Fruit fly (Drosophila melanogaster) whole organism, prepupa: ENCODE measurements around the gene Tmhs.
A peak's percentile ranks its signal among the peaks of the same experiment; 100 is the strongest.

Source experiments
- Blimp-1 ChIP-seq: fragments of 200-800 bp; sonication (Bioruptor generic); optimal IDR thresholded peaks from 3 replicates; lab custom pipeline; 2017; ENCODE audit warnings: missing biosample characterization, missing genetic modification characterization, mild to moderate bottlenecking, moderate library complexity, missing genetic modification reagents
- CG10669 ChIP-seq: fragments of 200-800 bp; sonication (Bioruptor generic); optimal IDR thresholded peaks from 3 replicates; lab custom pipeline; 2018; ENCODE audit warnings: missing biosample characterization, mild to moderate bottlenecking, missing genetic modification characterization, moderate library complexity
- CG11294 ChIP-seq: fragments of 200-800 bp; sonication (Bioruptor generic); IDR thresholded peaks from 2 replicates; pipeline ENCODE4 v1.3.6; 2022; ENCODE audit warnings: missing biosample characterization, missing genetic modification characterization
- CG11762 ChIP-seq: fragments of 200-800 bp; sonication (Bioruptor generic); optimal IDR thresholded peaks from 3 replicates; lab custom pipeline; 2016; ENCODE audit warnings: missing biosample characterization, missing genetic modification characterization; ENCODE audit not compliant: insufficient read depth
- CG15336 ChIP-seq: fragments of 200-800 bp; sonication (Bioruptor generic); IDR thresholded peaks from 2 replicates; pipeline ENCODE4 v1.3.6; 2022; ENCODE audit warnings: missing biosample characterization, missing genetic modification characterization
- CG1621 ChIP-seq: fragments of 200-800 bp; sonication (Bioruptor generic); optimal IDR thresholded peaks from 3 replicates; lab custom pipeline; 2018; ENCODE audit warnings: missing biosample characterization, mild to moderate bottlenecking, missing genetic modification characterization
- CG16779 ChIP-seq: fragments of 200-800 bp; sonication (Bioruptor generic); optimal IDR thresholded peaks from 3 replicates; lab custom pipeline; 2017; ENCODE audit warnings: missing biosample characterization, mild to moderate bottlenecking, missing genetic modification characterization
- CG3032 ChIP-seq: fragments of 200-800 bp; optimal IDR thresholded peaks from 2 replicates; lab custom pipeline; 2019; ENCODE audit warnings: missing biosample characterization, mild to moderate bottlenecking, missing genetic modification characterization, moderate library complexity
- CG31627 ChIP-seq: fragments of 200-800 bp; sonication (Bioruptor generic); optimal IDR thresholded peaks from 3 replicates; lab custom pipeline; 2016; ENCODE audit warnings: missing biosample characterization, missing genetic modification characterization
- CG3919 ChIP-seq: fragments of 200-800 bp; sonication (Bioruptor generic); optimal IDR thresholded peaks from 3 replicates; lab custom pipeline; 2016; ENCODE audit warnings: missing biosample characterization, missing genetic modification characterization
- CG4318 ChIP-seq: fragments of 200-800 bp; sonication (Bioruptor generic); optimal IDR thresholded peaks from 3 replicates; lab custom pipeline; 2017; ENCODE audit warnings: missing biosample characterization, mild to moderate bottlenecking, missing genetic modification characterization
- CG6163 ChIP-seq: fragments of 200-800 bp; sonication (Bioruptor generic); IDR thresholded peaks from 3 replicates; pipeline ENCODE4 v1.3.6; 2022; ENCODE audit warnings: missing biosample characterization, missing genetic modification characterization
- CG6276 ChIP-seq: fragments of 200-800 bp; sonication (Bioruptor generic); optimal IDR thresholded peaks from 2 replicates; lab custom pipeline; 2017; ENCODE audit warnings: missing biosample characterization, mild to moderate bottlenecking, missing genetic modification characterization
- CG6792 ChIP-seq: fragments of 200-800 bp; sonication (Bioruptor generic); optimal IDR thresholded peaks from 3 replicates; lab custom pipeline; 2016; ENCODE audit warnings: missing biosample characterization, missing genetic modification characterization
- CG6854 ChIP-seq: fragments of 200-800 bp; sonication (Bioruptor generic); optimal IDR thresholded peaks from 2 replicates; lab custom pipeline; 2017; ENCODE audit warnings: missing biosample characterization, mild to moderate bottlenecking, missing genetic modification characterization
- CG8119 ChIP-seq: fragments of 200-800 bp; sonication (Bioruptor generic); IDR thresholded peaks from 3 replicates; pipeline ENCODE4 v1.3.6; 2022; ENCODE audit warnings: missing biosample characterization, missing genetic modification characterization
- CG8319 ChIP-seq: fragments of 200-800 bp; sonication (Bioruptor generic); optimal IDR thresholded peaks from 3 replicates; lab custom pipeline; 2016; ENCODE audit warnings: missing biosample characterization, missing genetic modification characterization
- CG8632 ChIP-seq: fragments of 200-800 bp; sonication (Bioruptor generic); optimal IDR thresholded peaks from 3 replicates; lab custom pipeline; 2016; ENCODE audit warnings: missing biosample characterization, missing genetic modification characterization
- CG9139 ChIP-seq: fragments of 200-800 bp; sonication (Bioruptor generic); optimal IDR thresholded peaks from 3 replicates; lab custom pipeline; 2017; ENCODE audit warnings: missing biosample characterization, mild to moderate bottlenecking, missing genetic modification characterization
- Eip78C ChIP-seq: fragments of 200-800 bp; sonication (Bioruptor generic); peaks from one replicate; lab custom pipeline; 2016; ENCODE audit warnings: missing biosample characterization, missing genetic modification characterization
- Eip93F ChIP-seq: fragments of 200-800 bp; sonication (Bioruptor generic); optimal IDR thresholded peaks from 2 replicates; lab custom pipeline; 2016; ENCODE audit warnings: missing biosample characterization, mild to moderate bottlenecking, missing genetic modification characterization
- Ets21C ChIP-seq: fragments of 200-800 bp; sonication (Bioruptor generic); optimal IDR thresholded peaks from 3 replicates; lab custom pipeline; 2016; ENCODE audit warnings: missing biosample characterization, missing genetic modification characterization
- Ets96B ChIP-seq: fragments of 200-800 bp; optimal IDR thresholded peaks from 2 replicates; lab custom pipeline; 2019; ENCODE audit warnings: missing biosample characterization, mild to moderate bottlenecking, missing genetic modification characterization, moderate library complexity
- Gug ChIP-seq: fragments of 200-800 bp; sonication (Bioruptor generic); IDR thresholded peaks from 2 replicates; pipeline ENCODE4 v1.3.6; 2022; ENCODE audit warnings: missing biosample characterization, missing genetic modification characterization
- Hr38 ChIP-seq: sonication (Bioruptor generic); optimal IDR thresholded peaks from 2 replicates; lab custom pipeline; 2016; ENCODE audit warnings: missing biosample characterization, missing genetic modification characterization
- Hr4 ChIP-seq: fragments of 200-800 bp; sonication (Bioruptor generic); optimal IDR thresholded peaks from 3 replicates; lab custom pipeline; 2016; ENCODE audit warnings: missing biosample characterization, missing genetic modification characterization
- Lpt ChIP-seq: fragments of 200-800 bp; sonication (Bioruptor generic); optimal IDR thresholded peaks from 3 replicates; lab custom pipeline; 2016; ENCODE audit warnings: missing biosample characterization, missing genetic modification characterization
- OdsH ChIP-seq: fragments of 200-800 bp; sonication (Bioruptor generic); optimal IDR thresholded peaks from 3 replicates; lab custom pipeline; 2016; ENCODE audit warnings: missing biosample characterization, missing genetic modification characterization
- Sox14 ChIP-seq: fragments of 200-800 bp; sonication (Bioruptor generic); optimal IDR thresholded peaks from 3 replicates; lab custom pipeline; 2016; ENCODE audit warnings: missing biosample characterization, missing genetic modification characterization
- Sox15 ChIP-seq: fragments of 200-800 bp; sonication (Bioruptor generic); optimal IDR thresholded peaks from 3 replicates; lab custom pipeline; 2016; ENCODE audit warnings: missing biosample characterization, missing genetic modification characterization
- acj6 ChIP-seq: fragments of 200-800 bp; sonication (Bioruptor generic); optimal IDR thresholded peaks from 3 replicates; lab custom pipeline; 2016; ENCODE audit warnings: missing biosample characterization, missing genetic modification characterization
- cyc ChIP-seq: fragments of 200-800 bp; sonication (Bioruptor generic); optimal IDR thresholded peaks from 3 replicates; lab custom pipeline; 2016; ENCODE audit warnings: missing biosample characterization, missing genetic modification characterization
- dac ChIP-seq: fragments of 200-800 bp; sonication (Bioruptor generic); optimal IDR thresholded peaks from 2 replicates; lab custom pipeline; 2017; ENCODE audit warnings: missing biosample characterization, mild to moderate bottlenecking, missing genetic modification characterization
- dsx ChIP-seq: fragments of 200-800 bp; optimal IDR thresholded peaks from 3 replicates; lab custom pipeline; 2019; ENCODE audit warnings: missing biosample characterization, mild to moderate bottlenecking, missing genetic modification characterization, moderate library complexity; ENCODE audit not compliant: poor library complexity, severe bottlenecking
- esn ChIP-seq: fragments of 200-800 bp; sonication (Bioruptor generic); optimal IDR thresholded peaks from 2 replicates; lab custom pipeline; 2016; ENCODE audit warnings: missing biosample characterization, mild to moderate bottlenecking, missing genetic modification characterization, moderate library complexity
- fd85E ChIP-seq: fragments of 200-800 bp; sonication (Bioruptor generic); optimal IDR thresholded peaks from 3 replicates; lab custom pipeline; 2016; ENCODE audit warnings: missing biosample characterization, missing genetic modification characterization
- fkh ChIP-seq: fragments of 200-800 bp; sonication (Bioruptor generic); optimal IDR thresholded peaks from 3 replicates; lab custom pipeline; 2017; ENCODE audit warnings: missing biosample characterization, mild to moderate bottlenecking, missing genetic modification characterization, moderate library complexity
- lz ChIP-seq: fragments of 200-800 bp; sonication (Bioruptor generic); optimal IDR thresholded peaks from 3 replicates; lab custom pipeline; 2016; ENCODE audit warnings: missing biosample characterization, missing genetic modification characterization
- net ChIP-seq: fragments of 200-800 bp; sonication (Bioruptor generic); optimal IDR thresholded peaks from 3 replicates; lab custom pipeline; 2016; ENCODE audit warnings: missing biosample characterization, missing genetic modification characterization
- pdm3 ChIP-seq: fragments of 200-800 bp; sonication (Bioruptor generic); optimal IDR thresholded peaks from 3 replicates; lab custom pipeline; 2016; ENCODE audit warnings: missing biosample characterization, missing genetic modification characterization
- spab ChIP-seq: fragments of 200-800 bp; sonication (Bioruptor generic); optimal IDR thresholded peaks from 2 replicates; lab custom pipeline; 2017; ENCODE audit warnings: missing biosample characterization, mild to moderate bottlenecking, missing genetic modification characterization, missing genetic modification reagents
- ss ChIP-seq, 2 experiments: fragments of 200-800 bp; sonication (Bioruptor generic); optimal IDR thresholded peaks; 2 replicates in 1 of 2; 3 replicates in 1 of 2; lab custom pipeline; 2017 to 2018; ENCODE audit warnings: mild to moderate bottlenecking in 2 of 2, missing biosample characterization in 2 of 2, missing genetic modification characterization in 2 of 2, moderate library complexity in 1 of 2
- svp ChIP-seq: fragments of 200-800 bp; sonication (Bioruptor generic); peaks from one replicate; lab custom pipeline; 2016; ENCODE audit warnings: missing biosample characterization, missing genetic modification characterization
- topi ChIP-seq: fragments of 200-800 bp; sonication (Bioruptor generic); optimal IDR thresholded peaks from 3 replicates; lab custom pipeline; 2016; ENCODE audit warnings: missing biosample characterization, missing genetic modification characterization
- vri ChIP-seq: fragments of 200-800 bp; sonication (Bioruptor generic); optimal IDR thresholded peaks from 3 replicates; lab custom pipeline; 2016; ENCODE audit warnings: missing biosample characterization, mild to moderate bottlenecking, missing genetic modification characterization

Tmhs gene

dm6 chr3L:1861794-1862447 is 23.5 kb upstream of the Tmhs start, which contains the start of gene Rap1 (continued):
- no peak for TF ChIP-seq dac (GFP tag; lab: Kevin White, UChicago)
- peak; percentile 3 for TF ChIP-seq Ets21C (GFP tag; lab: Kevin White, UChicago)
- TF ChIP-seq CG1621 (tag; lab: Kevin White, UChicago) = no peak
- peak; percentile 69 for TF ChIP-seq CG31627 (GFP tag; lab: Kevin White, UChicago)
- TF ChIP-seq cyc (GFP tag; lab: Kevin White, UChicago) = peak; percentile 42
- peak; percentile 58 for TF ChIP-seq CG3032
- TF ChIP-seq net (GFP tag; lab: Kevin White, UChicago) = no peak
- peak; percentile 3 for TF ChIP-seq spab (GFP tag; lab: Kevin White, UChicago)
- no peak for TF ChIP-seq acj6 (GFP tag; lab: Kevin White, UChicago)
- peak; percentile 43 for TF ChIP-seq OdsH (GFP tag; lab: Kevin White, UChicago)
- no peak for TF ChIP-seq CG8632 (GFP tag; lab: Kevin White, UChicago)
- TF ChIP-seq CG6276 (GFP tag; lab: Kevin White, UChicago) = peak; percentile 29
- TF ChIP-seq CG8119 = no peak; the same call in 2 of the 3 replicates
- TF ChIP-seq Eip78C (GFP tag; lab: Kevin White, UChicago) = peak; percentile 69
- TF ChIP-seq Sox15 (GFP tag; lab: Kevin White, UChicago) = peak; percentile 18
- TF ChIP-seq topi = peak; percentile 37
- TF ChIP-seq CG15336 (GFP tag; lab: Robert Waterston, UW) = no peak
- peak; percentile 37 for TF ChIP-seq Blimp-1 (GFP tag; lab: Kevin White, UChicago)
- no peak; the same call in 1 of the 2 replicates for TF ChIP-seq CG11294 (GFP tag; lab: Robert Waterston, UW)
- TF ChIP-seq CG9139 (GFP tag; lab: Kevin White, UChicago) = no peak
- TF ChIP-seq, all 60 proteins: peak for 35

dm6 chr3L:1865121-1865727 is 20.2 kb upstream of the Tmhs start, which contains the start of the genes HBS1 and CG12025:
HBS1 (minus strand) TSS chr3L:1865240.
CG12025 (plus strand) TSS chr3L:1865430.
- TF ChIP-seq svp (GFP tag; lab: Kevin White, UChicago) = peak; percentile 88
- TF ChIP-seq CG4318 = no peak
- peak; percentile 46 for TF ChIP-seq Sox15 (GFP tag; lab: Kevin White, UChicago)
- peak; percentile 30 for TF ChIP-seq Ets96B (tag; lab: Kevin White, UChicago)
- TF ChIP-seq Blimp-1 (GFP tag; lab: Kevin White, UChicago) = no peak
- TF ChIP-seq CG3919 (GFP tag; lab: Kevin White, UChicago) = peak; percentile 41
- TF ChIP-seq CG6163 (GFP tag; lab: Robert Waterston, UW) = 0 out of 3 replicates have a peak, but pooled peaks have one; percentile 56
- peak; percentile 30 for TF ChIP-seq dac (GFP tag; lab: Kevin White, UChicago)
- peak; percentile 72 for TF ChIP-seq Eip78C (GFP tag; lab: Kevin White, UChicago)
- peak; percentile 69 for TF ChIP-seq CG1621 (tag; lab: Kevin White, UChicago)
- TF ChIP-seq CG11762 = no peak
- peak; percentile 30 for TF ChIP-seq CG10669 (GFP tag; lab: Kevin White, UChicago)
- no peak for TF ChIP-seq Hr38 (GFP tag; lab: Kevin White, UChicago)
- peak; percentile 34 for TF ChIP-seq Lpt (GFP tag; lab: Kevin White, UChicago)
- TF ChIP-seq dsx (GFP tag; lab: Kevin White, UChicago) = peak; percentile 2
- TF ChIP-seq CG15336 (GFP tag; lab: Robert Waterston, UW) = 0 out of 2 replicates have a peak, but pooled peaks have one; percentile 28
- no peak for TF ChIP-seq fd85E (GFP tag; lab: Kevin White, UChicago)
- no peak for TF ChIP-seq fkh (GFP tag; lab: Kevin White, UChicago)
- no peak for TF ChIP-seq net (GFP tag; lab: Kevin White, UChicago)
- TF ChIP-seq cyc (GFP tag; lab: Kevin White, UChicago) = peak; percentile 70
- TF ChIP-seq spab (GFP tag; lab: Kevin White, UChicago) = no peak
- peak; percentile 69 for TF ChIP-seq CG3032
- peak; percentile 50 for TF ChIP-seq Ets21C (GFP tag; lab: Kevin White, UChicago)
- TF ChIP-seq CG8319 (GFP tag; lab: Kevin White, UChicago) = no peak
- peak in 1 of 2 experiments; percentile 8 for TF ChIP-seq ss (GFP tag; optimal IDR thresholded peaks at IDR 0.05; lab: Kevin White, UChicago)
- TF ChIP-seq OdsH (GFP tag; lab: Kevin White, UChicago) = no peak
- TF ChIP-seq CG6854 (GFP tag; lab: Kevin White, UChicago) = peak; percentile 19
- TF ChIP-seq CG6792 (GFP tag; lab: Kevin White, UChicago) = no peak
- TF ChIP-seq pdm3 = no peak
- TF ChIP-seq Sox14 (GFP tag; lab: Kevin White, UChicago) = peak; percentile 85
- peak; percentile 55 for TF ChIP-seq esn (GFP tag; lab: Kevin White, UChicago)
- peak; percentile 52 for TF ChIP-seq lz
- no peak for TF ChIP-seq CG11294 (GFP tag; lab: Robert Waterston, UW)
- TF ChIP-seq topi = peak; percentile 40
- no peak for TF ChIP-seq CG9139 (GFP tag; lab: Kevin White, UChicago)
- TF ChIP-seq CG16779 (tag; lab: Kevin White, UChicago) = no peak
- TF ChIP-seq Hr4 (GFP tag; lab: Kevin White, UChicago) = peak; percentile 56
- TF ChIP-seq Gug (GFP tag; lab: Robert Waterston, UW) = peak; percentile 40; the same call in 1 of the 2 replicates
- no peak for TF ChIP-seq vri
- no peak for TF ChIP-seq Eip93F (GFP tag; lab: Kevin White, UChicago)
